Fruit fly (Drosophila melanogaster): ENCODE measurements around the gene GstT3.

Gene GstT3

DNA sequence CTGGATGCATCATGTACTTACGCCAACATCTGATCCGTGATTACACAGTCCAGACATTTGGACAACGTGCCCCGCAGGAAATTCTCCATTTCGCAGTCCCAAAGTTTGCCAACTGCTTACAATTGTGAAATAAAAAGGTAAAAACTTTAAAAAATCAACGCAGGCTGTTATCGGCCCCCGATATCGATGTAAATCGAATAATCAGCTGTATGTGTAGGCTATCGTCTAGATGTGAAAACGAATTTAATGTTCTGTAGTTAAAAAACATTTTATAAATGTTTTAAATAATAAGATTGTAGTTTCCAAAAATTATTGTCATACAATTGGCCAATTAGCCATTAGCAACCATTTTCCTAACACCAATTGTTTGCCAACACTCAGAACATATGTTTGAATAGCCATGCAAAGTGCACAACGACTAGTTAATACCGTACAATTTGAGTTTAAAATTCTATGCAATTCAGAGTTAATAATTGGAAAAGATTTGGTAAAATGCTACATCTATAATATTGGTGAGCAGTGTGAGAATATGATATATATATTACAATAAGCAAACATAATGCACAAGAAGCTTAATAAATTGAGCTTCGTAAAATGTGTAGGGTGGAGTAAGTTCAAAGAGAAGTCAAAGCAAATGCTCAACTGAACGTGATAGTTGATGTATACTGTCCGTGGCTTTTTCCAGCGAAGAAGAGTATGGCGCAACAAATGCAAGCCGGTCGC, 37.6 kb upstream of the GstT3 start, which contains the start of the genes CG11710 and mal (continued):
- peak; percentile 47 for TF ChIP-seq CG30020 (tag; optimal IDR thresholded peaks at IDR 0.05)
- peak; percentile 84 for TF ChIP-seq CG2712 (tag; optimal IDR thresholded peaks at IDR 0.05)
- TF ChIP-seq Ptx1 (GFP tag; IDR thresholded peaks at IDR 0.05), result peak; percentile 78
- peak; percentile 73 for TF ChIP-seq NK7.1 (GFP tag; optimal IDR thresholded peaks at IDR 0.05)
- peak; percentile 81 for TF ChIP-seq Nf-YC (tag; optimal IDR thresholded peaks at IDR 0.05)
- peak; percentile 78 for TF ChIP-seq bcd (GFP tag; optimal IDR thresholded peaks at IDR 0.05)
- peak; percentile 18 for TF ChIP-seq Hand (GFP tag; optimal IDR thresholded peaks at IDR 0.05)
- peak; percentile 56; the same call in 1 of the 2 replicates for TF ChIP-seq ttk (GFP tag; IDR thresholded peaks at IDR 0.05)
- peak; percentile 42 for TF ChIP-seq zen (tag; optimal IDR thresholded peaks at IDR 0.05)
- peak; percentile 41 for TF ChIP-seq CG4707 (GFP tag; optimal IDR thresholded peaks at IDR 0.05)
- peak; percentile 0 for TF ChIP-seq CG17186 (GFP tag; optimal IDR thresholded peaks at IDR 0.05)
- 0 out of 2 replicates have a peak, but pooled peaks have one; percentile 35 for TF ChIP-seq Nf-YA (GFP tag; IDR thresholded peaks at IDR 0.05)
- no peak for TF ChIP-seq CG15073 (GFP tag; optimal IDR thresholded peaks at IDR 0.05)
- peak; percentile 41 for TF ChIP-seq Usf (GFP tag; optimal IDR thresholded peaks at IDR 0.05)
- peak; percentile 48; the same call in 1 of the 2 replicates for TF ChIP-seq Adf1 (GFP tag; IDR thresholded peaks at IDR 0.05)
- no peak for TF ChIP-seq dan (GFP tag; IDR thresholded peaks at IDR 0.05)
- TF ChIP-seq CG3163 (GFP tag; optimal IDR thresholded peaks at IDR 0.05), result peak; percentile 8
- TF ChIP-seq CG11504 (tag; optimal IDR thresholded peaks at IDR 0.05), result peak; percentile 88
- TF ChIP-seq CG10979 (tag; optimal IDR thresholded peaks at IDR 0.05), result peak; percentile 83
- no peak for TF ChIP-seq sima (GFP tag; optimal IDR thresholded peaks at IDR 0.05)
- peak; percentile 69 for TF ChIP-seq CG13775 (GFP tag; optimal IDR thresholded peaks at IDR 0.05)
- TF ChIP-seq CrebB (tag; optimal IDR thresholded peaks at IDR 0.05), result peak; percentile 11
- no peak for TF ChIP-seq wek (GFP tag; optimal IDR thresholded peaks at IDR 0.05)
- TF ChIP-seq run (tag; optimal IDR thresholded peaks at IDR 0.05), result no peak
- peak; percentile 46 for TF ChIP-seq CG8944 (GFP tag; optimal IDR thresholded peaks at IDR 0.05)
- peak; percentile 73 for TF ChIP-seq CG11093 (GFP tag; IDR thresholded peaks at IDR 0.05)
- TF ChIP-seq ems (GFP tag; optimal IDR thresholded peaks at IDR 0.05), result peak; percentile 72
- TF ChIP-seq MBD-R2 (GFP tag; IDR thresholded peaks at IDR 0.05), result peak; percentile 41
- TF ChIP-seq jigr1 (GFP tag; IDR thresholded peaks at IDR 0.05), result peak; percentile 59; the same call in 1 of the 3 replicates
- peak; percentile 79; the same call in 2 of the 3 replicates for TF ChIP-seq CG11695 (GFP tag; IDR thresholded peaks at IDR 0.05)
- TF ChIP-seq Med (GFP tag), result peak; percentile 96
- TF ChIP-seq vvl (GFP tag; IDR thresholded peaks at IDR 0.05), result peak; percentile 70; the same call in 1 of the 2 replicates
- peak; percentile 13; the same call in 1 of the 2 replicates for TF ChIP-seq NFAT (GFP tag; IDR thresholded peaks at IDR 0.05)
- TF ChIP-seq pan (optimal IDR thresholded peaks at IDR 0.05), result no peak
- peak in 1 of 2 experiments; percentile 64 for TF ChIP-seq pan (GFP tag; optimal IDR thresholded peaks at IDR 0.05 in 1 of 2, IDR thresholded peaks at IDR 0.05 in 1 of 2)
- TF ChIP-seq CG4424 (GFP tag; optimal IDR thresholded peaks at IDR 0.05), result peak; percentile 79
- TF ChIP-seq CG14014 (GFP tag; IDR thresholded peaks at IDR 0.05), result peak; percentile 79
- peak; percentile 53 for TF ChIP-seq fu2 (GFP tag; optimal IDR thresholded peaks at IDR 0.05)
- TF ChIP-seq mam (GFP tag; optimal IDR thresholded peaks at IDR 0.05), result peak; percentile 74
- TF ChIP-seq ind (GFP tag; optimal IDR thresholded peaks at IDR 0.05), result peak; percentile 91
- peak; percentile 69; the same call in 2 of the 3 replicates for TF ChIP-seq ci (GFP tag; IDR thresholded peaks at IDR 0.05)
- TF ChIP-seq Dref (GFP tag; IDR thresholded peaks at IDR 0.05), result peak; percentile 61
- TF ChIP-seq chn (GFP tag; optimal IDR thresholded peaks at IDR 0.05), result peak; percentile 61
- TF ChIP-seq CG10274 (GFP tag; optimal IDR thresholded peaks at IDR 0.05), result peak; percentile 67
- peak; percentile 87 for TF ChIP-seq phol (tag; optimal IDR thresholded peaks at IDR 0.05)
- peak; percentile 79 for TF ChIP-seq tap (tag; optimal IDR thresholded peaks at IDR 0.05)
- TF ChIP-seq nmo (GFP tag; optimal IDR thresholded peaks at IDR 0.05), result peak; percentile 91
- no peak for TF ChIP-seq lab (GFP tag; optimal IDR thresholded peaks at IDR 0.05)
- no peak for TF ChIP-seq psq (GFP tag; optimal IDR thresholded peaks at IDR 0.05)

Measured in whole organism, embryonic.